Fruit fly (Drosophila melanogaster) whole organism, embryonic: ENCODE results near the gene slmb.

Experiments used
- Aef1 ChIP-seq: fragments of 200-800 bp; sonication (Bioruptor generic); IDR thresholded peaks from 3 replicates; pipeline ENCODE4 v1.3.6; 2022; ENCODE audit warnings: missing biosample characterization, missing genetic modification characterization
- CG11247 ChIP-seq: fragments of 200-800 bp; sonication (Bioruptor generic); IDR thresholded peaks from 2 replicates; pipeline ENCODE4 v1.3.6; 2022; ENCODE audit warnings: missing biosample characterization, missing genetic modification characterization
- CG11723 ChIP-seq: fragments of 200-800 bp; sonication (Bioruptor generic); optimal IDR thresholded peaks from 2 replicates; lab custom pipeline; 2017; ENCODE audit warnings: missing biosample characterization, mild to moderate bottlenecking, missing genetic modification characterization
- CG12219 ChIP-seq: fragments of 200-800 bp; sonication (Bioruptor generic); optimal IDR thresholded peaks from 3 replicates; lab custom pipeline; 2018; ENCODE audit warnings: missing biosample characterization, mild to moderate bottlenecking, missing genetic modification characterization
- CG13123 ChIP-seq: fragments of 200-800 bp; sonication (Bioruptor generic); optimal IDR thresholded peaks from 2 replicates; lab custom pipeline; 2016; ENCODE audit warnings: missing biosample characterization, missing genetic modification characterization
- CG14441 ChIP-seq: fragments of 200-800 bp; sonication (Bioruptor generic); IDR thresholded peaks from 2 replicates; pipeline ENCODE4 v1.3.6; 2022; ENCODE audit warnings: missing biosample characterization, missing genetic modification characterization
- CG1529 ChIP-seq: fragments of 200-800 bp; sonication (Bioruptor generic); optimal IDR thresholded peaks from 3 replicates; lab custom pipeline; 2018; ENCODE audit warnings: missing biosample characterization, missing genetic modification characterization
- CG16863 ChIP-seq: fragments of 200-800 bp; sonication (Bioruptor generic); optimal IDR thresholded peaks from 3 replicates; lab custom pipeline; 2016; ENCODE audit warnings: missing biosample characterization, missing genetic modification characterization
- CG17361 ChIP-seq: fragments of 200-800 bp; sonication (Bioruptor generic); IDR thresholded peaks from 3 replicates; pipeline ENCODE4 v1.3.6; 2022; ENCODE audit warnings: missing biosample characterization, missing genetic modification characterization
- CG17802 ChIP-seq: fragments of 200-800 bp; sonication (Bioruptor generic); optimal IDR thresholded peaks from 2 replicates; lab custom pipeline; 2018; ENCODE audit warnings: missing biosample characterization, mild to moderate bottlenecking, missing genetic modification characterization, moderate library complexity
- CG18262 ChIP-seq: fragments of 200-800 bp; optimal IDR thresholded peaks from 3 replicates; lab custom pipeline; 2019; ENCODE audit warnings: missing biosample characterization, mild to moderate bottlenecking, missing genetic modification characterization, moderate library complexity
- CG18619 ChIP-seq: fragments of 200-800 bp; sonication (Bioruptor generic); optimal IDR thresholded peaks from 3 replicates; lab custom pipeline; 2017; ENCODE audit warnings: missing biosample characterization, mild to moderate bottlenecking, missing genetic modification characterization
- CG3163 ChIP-seq: fragments of 200-800 bp; sonication (Bioruptor generic); optimal IDR thresholded peaks from 3 replicates; lab custom pipeline; 2016; ENCODE audit warnings: missing biosample characterization, missing genetic modification characterization
- CG3726 ChIP-seq: fragments of 200-800 bp; sonication (Bioruptor generic); IDR thresholded peaks from 3 replicates; pipeline ENCODE4, ENCODE4 v1.3.6; 2022; ENCODE audit warnings: missing biosample characterization, missing genetic modification characterization
- CG3995 ChIP-seq: fragments of 200-800 bp; sonication (Bioruptor generic); optimal IDR thresholded peaks from 3 replicates; lab custom pipeline; 2016; ENCODE audit warnings: missing biosample characterization, missing genetic modification characterization
- CG5245 ChIP-seq: fragments of 200-800 bp; sonication (Bioruptor generic); optimal IDR thresholded peaks from 3 replicates; lab custom pipeline; 2016; ENCODE audit warnings: missing biosample characterization, missing genetic modification characterization
- CG6254 ChIP-seq: fragments of 200-800 bp; sonication (Bioruptor generic); optimal IDR thresholded peaks from 3 replicates; lab custom pipeline; 2017; ENCODE audit warnings: mild to moderate bottlenecking, missing biosample characterization, missing genetic modification reagents, missing genetic modification characterization
- CG7745 ChIP-seq: fragments of 200-800 bp; sonication (Bioruptor generic); optimal IDR thresholded peaks from 2 replicates; lab custom pipeline; 2018; ENCODE audit warnings: missing biosample characterization, mild to moderate bottlenecking, missing genetic modification characterization, moderate library complexity
- CG8478 ChIP-seq: fragments of >200 bp; optimal IDR thresholded peaks from 2 replicates; lab custom pipeline; 2018
- CG9876 ChIP-seq: fragments of 200-800 bp; sonication (Bioruptor generic); optimal IDR thresholded peaks from 2 replicates; lab custom pipeline; 2016; ENCODE audit warnings: missing biosample characterization, missing genetic modification characterization
- Deaf1 ChIP-seq: fragments of 200-800 bp; optimal IDR thresholded peaks from 3 replicates; lab custom pipeline; 2019; ENCODE audit warnings: missing biosample characterization, mild to moderate bottlenecking, missing genetic modification characterization, moderate library complexity
- Dll ChIP-seq: fragments of 200-800 bp; sonication (Bioruptor generic); IDR thresholded peaks from 4 replicates; pipeline ENCODE4 v1.3.6; 2022; ENCODE audit warnings: missing biosample characterization, missing genetic modification characterization; ENCODE audit not compliant: partially characterized antibody
- Dp ChIP-seq: fragments of 200-800 bp; sonication (Bioruptor generic); optimal IDR thresholded peaks from 2 replicates; lab custom pipeline; 2018; ENCODE audit warnings: missing biosample characterization, mild to moderate bottlenecking, missing genetic modification characterization, moderate library complexity
- HLH4C ChIP-seq: fragments of 200-800 bp; sonication (Bioruptor generic); IDR thresholded peaks from 3 replicates; pipeline ENCODE4 v1.3.6; 2022; ENCODE audit warnings: missing biosample characterization, missing genetic modification characterization; ENCODE audit not compliant: partially characterized antibody
- HLH54F ChIP-seq: fragments of 200-800 bp; sonication (Bioruptor generic); optimal IDR thresholded peaks from 3 replicates; lab custom pipeline; 2016; ENCODE audit warnings: missing biosample characterization, missing genetic modification characterization
- HmgD ChIP-seq: fragments of 200-800 bp; sonication (Bioruptor generic); optimal IDR thresholded peaks from 3 replicates; lab custom pipeline; 2016; ENCODE audit warnings: missing biosample characterization, missing genetic modification characterization
- Lpt ChIP-seq: fragments of >200 bp; optimal IDR thresholded peaks from 2 replicates; lab custom pipeline; 2018; ENCODE audit warnings: missing biosample characterization, missing genetic modification characterization
- Nf-YC ChIP-seq: fragments of 200-800 bp; optimal IDR thresholded peaks from 3 replicates; lab custom pipeline; 2019; ENCODE audit warnings: missing biosample characterization, mild to moderate bottlenecking, missing genetic modification characterization, moderate library complexity
- NfI ChIP-seq: fragments of 200-800 bp; sonication (Bioruptor generic); optimal IDR thresholded peaks from 3 replicates; lab custom pipeline; 2018; ENCODE audit warnings: missing biosample characterization, mild to moderate bottlenecking, missing genetic modification characterization, moderate library complexity
- Rx ChIP-seq: fragments of 200-800 bp; sonication (Bioruptor generic); IDR thresholded peaks from 2 replicates; pipeline ENCODE4 v1.3.6; 2022; ENCODE audit warnings: missing biosample characterization, missing genetic modification characterization
- ab ChIP-seq: fragments of 200-800 bp; sonication (Bioruptor generic); optimal IDR thresholded peaks from 2 replicates; lab custom pipeline; 2016; ENCODE audit warnings: missing biosample characterization, missing genetic modification characterization
- ap ChIP-seq: fragments of 200-800 bp; sonication (Bioruptor generic); IDR thresholded peaks from 2 replicates; pipeline ENCODE4 v1.3.6; 2022; ENCODE audit warnings: missing biosample characterization, missing genetic modification characterization
- ase ChIP-seq: fragments of 200-800 bp; sonication (Bioruptor generic); IDR thresholded peaks from 3 replicates; pipeline ENCODE4 v1.3.6; 2022; ENCODE audit warnings: missing biosample characterization, missing genetic modification characterization
- ato ChIP-seq: fragments of 200-800 bp; sonication (Bioruptor generic); IDR thresholded peaks from 2 replicates; pipeline ENCODE4 v1.3.6; 2022; ENCODE audit warnings: missing biosample characterization, missing genetic modification characterization; ENCODE audit not compliant: partially characterized antibody
- bcd ChIP-seq: fragments of 200-800 bp; sonication (Bioruptor generic); optimal IDR thresholded peaks from 2 replicates; lab custom pipeline; 2017; ENCODE audit warnings: missing biosample characterization, mild to moderate bottlenecking, missing genetic modification characterization
- chif ChIP-seq, 2 experiments: fragments of 200-800 bp; sonication (Bioruptor generic); optimal IDR thresholded peaks; 3 replicates each; lab custom pipeline; 2016; ENCODE audit warnings: missing biosample characterization in 2 of 2, missing genetic modification characterization in 2 of 2
- fd64A ChIP-seq: fragments of 200-800 bp; sonication (Bioruptor generic); optimal IDR thresholded peaks from 3 replicates; lab custom pipeline; 2018; ENCODE audit warnings: missing biosample characterization, mild to moderate bottlenecking, missing genetic modification characterization
- gcm2 ChIP-seq: fragments of 200-800 bp; sonication (Bioruptor generic); optimal IDR thresholded peaks from 2 replicates; lab custom pipeline; 2016; ENCODE audit warnings: missing biosample characterization, missing genetic modification characterization
- ken ChIP-seq: fragments of 200-800 bp; sonication (Bioruptor generic); IDR thresholded peaks from 3 replicates; pipeline ENCODE4 v1.3.6; 2022; ENCODE audit warnings: missing biosample characterization, missing genetic modification characterization
- klu ChIP-seq: fragments of 200-800 bp; sonication (Bioruptor generic); IDR thresholded peaks from 2 replicates; pipeline ENCODE4 v1.3.6; 2022; ENCODE audit warnings: missing biosample characterization, missing genetic modification characterization
- kni ChIP-seq: fragments of 200-800 bp; sonication (Bioruptor generic); optimal IDR thresholded peaks from 3 replicates; lab custom pipeline; 2017; ENCODE audit warnings: mild to moderate bottlenecking, missing biosample characterization, missing genetic modification reagents, missing genetic modification characterization
- nau ChIP-seq: fragments of 200-800 bp; sonication (Bioruptor generic); optimal IDR thresholded peaks from 3 replicates; lab custom pipeline; 2017; ENCODE audit warnings: missing biosample characterization, mild to moderate bottlenecking, missing genetic modification characterization, missing genetic modification reagents
- otp ChIP-seq: fragments of 200-800 bp; sonication (Bioruptor generic); IDR thresholded peaks from 3 replicates; pipeline ENCODE4, ENCODE4 v1.3.6; 2022; ENCODE audit warnings: missing biosample characterization, missing genetic modification characterization
- peb ChIP-seq: fragments of 200-800 bp; sonication (Bioruptor generic); IDR thresholded peaks from 2 replicates; pipeline ENCODE4 v1.3.6; 2022; ENCODE audit warnings: missing biosample characterization, missing genetic modification characterization
- psq ChIP-seq: fragments of 200-800 bp; sonication (Bioruptor generic); optimal IDR thresholded peaks from 2 replicates; lab custom pipeline; 2017; ENCODE audit warnings: missing biosample characterization, missing genetic modification characterization
- ro ChIP-seq: fragments of 200-800 bp; sonication (Bioruptor generic); IDR thresholded peaks from 2 replicates; pipeline ENCODE4 v1.3.6; 2022; ENCODE audit warnings: missing biosample characterization, missing genetic modification characterization
- run ChIP-seq: fragments of 200-800 bp; sonication (Bioruptor generic); optimal IDR thresholded peaks from 3 replicates; lab custom pipeline; 2018; ENCODE audit warnings: missing biosample characterization, mild to moderate bottlenecking, missing genetic modification characterization
- seq ChIP-seq: fragments of 200-800 bp; sonication (Bioruptor generic); IDR thresholded peaks from 2 replicates; pipeline ENCODE4 v1.3.6; 2022; ENCODE audit warnings: missing biosample characterization, missing genetic modification characterization
- sqz ChIP-seq: fragments of 200-800 bp; sonication (Bioruptor generic); optimal IDR thresholded peaks from 3 replicates; lab custom pipeline; 2018; ENCODE audit warnings: missing biosample characterization, mild to moderate bottlenecking, missing genetic modification characterization
- stc ChIP-seq: fragments of 200-800 bp; sonication (Bioruptor generic); IDR thresholded peaks from 2 replicates; pipeline ENCODE4 v1.3.6; 2022; ENCODE audit warnings: missing biosample characterization, missing genetic modification characterization
- tll ChIP-seq, 2 experiments: fragments of 200-800 bp in 1 of 2; fragments of >200 bp in 1 of 2; sonication (Bioruptor generic) in 1 of 2; optimal IDR thresholded peaks; 2 replicates each; lab custom pipeline; 2017 to 2019; ENCODE audit warnings: missing biosample characterization in 2 of 2, missing genetic modification characterization in 2 of 2, mild to moderate bottlenecking in 1 of 2, moderate library complexity in 1 of 2
- twi ChIP-seq: fragments of 200-800 bp; optimal IDR thresholded peaks from 2 replicates; lab custom pipeline; 2019; ENCODE audit warnings: missing biosample characterization, mild to moderate bottlenecking, missing genetic modification characterization, moderate library complexity
- zen2 ChIP-seq: fragments of 200-800 bp; sonication (Bioruptor generic); IDR thresholded peaks from 3 replicates; pipeline ENCODE4 v1.3.6; 2022; ENCODE audit warnings: missing biosample characterization, missing genetic modification characterization; ENCODE audit not compliant: partially characterized antibody

Gene slmb

DNA sequence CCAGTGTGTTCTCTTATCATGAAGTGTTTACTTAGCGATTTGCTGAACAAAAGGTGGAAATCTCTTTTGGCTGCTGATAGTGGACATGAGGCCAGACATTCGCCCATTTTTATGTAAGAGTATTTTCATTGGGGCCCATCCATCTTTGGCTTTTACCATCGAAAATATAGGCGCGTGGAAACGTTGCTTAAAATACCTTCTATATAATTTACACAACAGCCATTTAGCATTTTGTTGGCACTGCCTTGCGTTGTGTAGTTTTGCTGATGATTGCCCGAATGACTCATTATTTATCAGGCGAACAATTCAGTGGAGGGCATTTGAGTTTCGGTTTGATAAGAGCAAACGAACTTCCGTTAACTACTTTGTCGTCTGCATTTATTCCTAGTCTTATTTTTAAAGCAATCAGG lies 34.3 kb upstream of the slmb start (continued):
- no peak for TF ChIP-seq Rx (GFP tag; lab: Robert Waterston, UW)
- TF ChIP-seq CG5245 (GFP tag; lab: Kevin White, UChicago): no peak
- no peak for TF ChIP-seq CG3726 (GFP tag; lab: Robert Waterston, UW)
- TF ChIP-seq HLH4C: no peak
- TF ChIP-seq tll (GFP tag; optimal IDR thresholded peaks at IDR 0.05; lab: Kevin White, UChicago): no peak
- TF ChIP-seq zen2 (GFP tag; lab: Robert Waterston, UW): no peak
- TF ChIP-seq Lpt (GFP tag; lab: Kevin White, UChicago): no peak
- no peak for TF ChIP-seq CG18262
- TF ChIP-seq Dp: no peak
- peak; percentile 15 for TF ChIP-seq bcd
- TF ChIP-seq CG14441 (GFP tag; lab: Robert Waterston, UW): peak; percentile 61
- TF ChIP-seq run: no peak
- TF ChIP-seq CG13123 (GFP tag; lab: Kevin White, UChicago): no peak
- no peak for TF ChIP-seq CG6254 (GFP tag; lab: Kevin White, UChicago)
- TF ChIP-seq chif (GFP tag; optimal IDR thresholded peaks at IDR 0.05; lab: Kevin White, UChicago): no peak
- TF ChIP-seq CG11723 (GFP tag; lab: Kevin White, UChicago): no peak
- TF ChIP-seq CG9876 (GFP tag; lab: Kevin White, UChicago): peak; percentile 32
- TF ChIP-seq Dll (GFP tag; lab: Robert Waterston, UW): no peak
- no peak for TF ChIP-seq klu
- TF ChIP-seq HmgD (GFP tag; lab: Kevin White, UChicago): no peak
- TF ChIP-seq nau (GFP tag; lab: Kevin White, UChicago): no peak
- no peak for TF ChIP-seq otp
- no peak for TF ChIP-seq ase (GFP tag; lab: Robert Waterston, UW)
- TF ChIP-seq seq (GFP tag; lab: Robert Waterston, UW): no peak
- TF ChIP-seq ro (GFP tag; lab: Robert Waterston, UW): no peak
- no peak for TF ChIP-seq ab
- no peak for TF ChIP-seq Nf-YC
- TF ChIP-seq CG17802: no peak
- no peak for TF ChIP-seq stc
- no peak for TF ChIP-seq fd64A (GFP tag; lab: Kevin White, UChicago)
- no peak for TF ChIP-seq gcm2 (GFP tag; lab: Kevin White, UChicago)
- no peak for TF ChIP-seq ken (GFP tag; lab: Robert Waterston, UW)
- TF ChIP-seq CG12219 (GFP tag; lab: Kevin White, UChicago): peak; percentile 38
- TF ChIP-seq ato (GFP tag; lab: Robert Waterston, UW): no peak
- no peak for TF ChIP-seq CG3995
- no peak for TF ChIP-seq kni (GFP tag; lab: Kevin White, UChicago)
- peak; percentile 59 for TF ChIP-seq HLH54F (GFP tag; lab: Kevin White, UChicago)
- peak; percentile 33 for TF ChIP-seq NfI (GFP tag; lab: Kevin White, UChicago)
- TF ChIP-seq CG11247: no peak
- TF ChIP-seq CG17361 (GFP tag; lab: Robert Waterston, UW): no peak
- TF ChIP-seq CG18619 (GFP tag; lab: Kevin White, UChicago): peak; percentile 53
- no peak for TF ChIP-seq CG7745 (tag; lab: Kevin White, UChicago)
- TF ChIP-seq psq: no peak
- TF ChIP-seq sqz (GFP tag; lab: Kevin White, UChicago): no peak
- TF ChIP-seq CG1529: no peak
- TF ChIP-seq CG8478 (lab: Kevin White, UChicago): no peak
- TF ChIP-seq Aef1 (GFP tag; lab: Robert Waterston, UW): peak; percentile 32; the same call in 2 of the 3 replicates
- peak; percentile 17 for TF ChIP-seq Deaf1 (tag; lab: Kevin White, UChicago)
- TF ChIP-seq CG3163 (GFP tag; lab: Kevin White, UChicago): no peak
- TF ChIP-seq ap (GFP tag; lab: Robert Waterston, UW): no peak
- no peak for TF ChIP-seq twi (tag; lab: Kevin White, UChicago)
- no peak for TF ChIP-seq peb (GFP tag; lab: Robert Waterston, UW)
- TF ChIP-seq CG16863 (GFP tag; lab: Kevin White, UChicago): no peak
